Worm (Caenorhabditis elegans) whole organism, early embryonic: Measurements from ENCODE around the gene tag-131.

Experiments
- ama-1 ChIP-seq: fragments of 150-350 bp; optimal IDR thresholded peaks from 2 replicates; lab custom pipeline; 2014
- ets-7 ChIP-seq: sonication (generic microtip); optimal IDR thresholded peaks from 2 replicates; lab custom pipeline; 2016; ENCODE audit warnings: missing genotype, missing genetic modification characterization, missing compliant biosample characterization
- flt-1 ChIP-seq: fragments of 200-800 bp; sonication (Bioruptor generic); IDR thresholded peaks from 2 replicates; pipeline ENCODE4 v1.3.6; 2022; ENCODE audit warnings: missing genetic modification characterization, missing compliant biosample characterization
- hmg-4 ChIP-seq: fragments of 200-800 bp; sonication (Bioruptor generic); optimal IDR thresholded peaks from 2 replicates; lab custom pipeline; 2018; ENCODE audit warnings: mild to moderate bottlenecking, missing genetic modification characterization, missing compliant biosample characterization
- scrt-1 ChIP-seq: fragments of 200-800 bp; sonication (Bioruptor generic); IDR thresholded peaks from 2 replicates; pipeline ENCODE4 v1.3.6; 2022; ENCODE audit warnings: missing genetic modification characterization, missing compliant biosample characterization
- tbx-37 ChIP-seq: fragments of 200-800 bp; sonication (Bioruptor generic); conservative IDR thresholded peaks from 2 replicates; pipeline ENCODE4 v1.3.6; 2022; ENCODE audit warnings: missing genetic modification reagents, missing genetic modification characterization, missing compliant biosample characterization

- TF ChIP-seq ama-1 (lab: Kevin White, UChicago) (no peak), tbx-37 (GFP tag; lab: Robert Waterston, UW) (no peak), ets-7 (tag; lab: Kevin White, UChicago) (no peak), flt-1 (GFP tag; lab: Robert Waterston, UW) (no peak), hmg-4 (GFP tag; lab: Kevin White, UChicago) (no peak), scrt-1 (no peak)
These were observed 2.6 kb downstream of the tag-131 start, which contains the start of gene H38K22.6 for ce11 chrIII:4320113-4320512.
